Worm (Caenorhabditis elegans) whole organism, L1 larva: ENCODE measurements around the gene twk-24.

Experiments
- C16A3.4 ChIP-seq: fragments of 150-350 bp; optimal IDR thresholded peaks from 2 replicates; lab custom pipeline; 2014; ENCODE audit warnings: missing biosample characterization, missing genetic modification characterization
- ama-1 ChIP-seq: fragments of 150-350 bp; optimal IDR thresholded peaks from 2 replicates; lab custom pipeline; 2014
- lin-14 ChIP-seq: fragments of 200-800 bp; sonication (Bioruptor generic); optimal IDR thresholded peaks from 2 replicates; lab custom pipeline; 2018; ENCODE audit warnings: mild to moderate bottlenecking, missing genetic modification characterization, moderate library complexity, missing compliant biosample characterization
- nhr-19 ChIP-seq: fragments of 200-800 bp; sonication (Bioruptor generic); conservative IDR thresholded peaks from 2 replicates; pipeline ENCODE4 v1.3.6; 2022; ENCODE audit warnings: missing genetic modification characterization, missing compliant biosample characterization
- nhr-237 ChIP-seq: fragments of 150-350 bp; optimal IDR thresholded peaks from 2 replicates; lab custom pipeline; 2014; ENCODE audit warnings: missing biosample characterization, missing genetic modification characterization
- nhr-76 ChIP-seq: sonication (generic microtip); optimal IDR thresholded peaks from 2 replicates; lab custom pipeline; 2017; ENCODE audit warnings: missing biosample characterization, missing genetic modification characterization
- pag-3 ChIP-seq: sonication (generic microtip); optimal IDR thresholded peaks from 2 replicates; lab custom pipeline; 2017; ENCODE audit warnings: missing genetic modification characterization, mild to moderate bottlenecking, missing compliant biosample characterization, antibody characterized with exemption, borderline replicate concordance; ENCODE audit not compliant: insufficient read depth
- rnt-1 ChIP-seq: sonication (generic microtip); optimal IDR thresholded peaks from 2 replicates; lab custom pipeline; 2016; ENCODE audit warnings: mild to moderate bottlenecking, missing genetic modification characterization, moderate library complexity, missing compliant biosample characterization

- no peak for TF ChIP-seq nhr-237 (tag; lab: Kevin White, UChicago)
- TF ChIP-seq nhr-19 (GFP tag; lab: Robert Waterston, UW) = no peak
- TF ChIP-seq pag-3 = no peak
- no peak for TF ChIP-seq ama-1
- TF ChIP-seq nhr-76 (tag; lab: Kevin White, UChicago) = no peak
- TF ChIP-seq C16A3.4 = no peak
- TF ChIP-seq lin-14 = no peak
- TF ChIP-seq rnt-1 (tag; lab: Kevin White, UChicago) = no peak
Observed at ce11 chrV:12263723-12264122, 5.4 kb downstream of the twk-24 start, which contains the start of gene ssp-35.
